Fruit fly (Drosophila melanogaster) whole organism, larva: ENCODE measurements around the gene CG8066.

Experiments
- noc ChIP-seq: fragments of 200-800 bp; sonication (Bioruptor generic); optimal IDR thresholded peaks from 3 replicates; lab custom pipeline; 2019; ENCODE audit warnings: missing biosample characterization, mild to moderate bottlenecking, missing genetic modification characterization, moderate library complexity

CG8066 gene

DNA sequence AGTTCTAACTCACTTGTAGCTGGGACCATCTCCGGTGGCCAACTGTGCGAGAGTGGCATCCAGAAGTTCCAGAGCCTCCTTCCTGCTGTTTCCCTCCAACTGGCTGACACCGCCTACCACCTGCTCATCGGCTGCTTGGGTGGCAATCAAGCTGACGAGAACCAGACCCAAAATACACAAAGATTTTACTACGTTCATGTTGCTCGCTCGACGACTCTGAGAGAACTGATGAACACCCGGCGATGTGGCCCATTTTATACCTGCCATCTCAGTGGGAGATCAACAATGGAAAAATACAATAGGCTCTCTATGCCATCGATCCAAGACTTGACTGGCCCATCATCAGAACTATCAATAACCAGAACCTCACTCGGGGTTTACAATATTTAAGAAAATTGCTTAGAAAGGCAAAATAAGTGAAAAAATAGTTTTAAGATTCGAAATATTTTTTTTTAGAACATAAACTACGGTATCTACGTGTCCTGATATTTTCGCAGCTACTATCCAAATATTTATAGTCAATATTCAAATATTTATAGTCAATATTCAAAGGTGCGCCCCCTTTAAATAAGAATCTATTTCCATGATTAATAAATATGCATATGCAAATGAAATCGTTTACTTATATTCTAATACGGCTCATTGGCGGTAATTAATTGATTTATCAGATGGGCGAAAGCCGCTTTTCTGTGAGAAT, 912 bp upstream of the CG8066 start, which contains the start of gene Cys:
Cys (minus strand) TSS at position 234 of the 697 bp plus-strand sequence.
- TF ChIP-seq noc (tag; lab: Kevin White, UChicago): peak; percentile 36

DNA sequence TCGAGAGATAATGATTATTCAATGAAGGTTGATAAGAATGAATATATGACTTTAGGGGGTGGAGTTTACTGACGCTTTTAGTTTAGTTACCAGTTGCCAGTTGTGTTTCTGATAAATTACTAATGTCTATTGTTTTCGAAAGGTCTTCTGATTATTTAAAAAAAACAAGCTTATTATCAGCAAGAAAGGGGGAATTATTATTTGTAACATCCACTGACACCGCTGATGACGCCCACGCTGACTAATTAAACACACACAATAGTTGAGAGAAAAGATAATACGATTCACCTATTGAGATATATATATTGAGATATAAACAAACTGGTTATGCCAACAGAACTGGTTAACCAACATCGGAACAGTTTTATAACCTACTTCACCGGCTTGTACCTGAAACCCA, 851 bp downstream of the CG8066 start:
- TF ChIP-seq noc (tag; lab: Kevin White, UChicago): no peak

DNA sequence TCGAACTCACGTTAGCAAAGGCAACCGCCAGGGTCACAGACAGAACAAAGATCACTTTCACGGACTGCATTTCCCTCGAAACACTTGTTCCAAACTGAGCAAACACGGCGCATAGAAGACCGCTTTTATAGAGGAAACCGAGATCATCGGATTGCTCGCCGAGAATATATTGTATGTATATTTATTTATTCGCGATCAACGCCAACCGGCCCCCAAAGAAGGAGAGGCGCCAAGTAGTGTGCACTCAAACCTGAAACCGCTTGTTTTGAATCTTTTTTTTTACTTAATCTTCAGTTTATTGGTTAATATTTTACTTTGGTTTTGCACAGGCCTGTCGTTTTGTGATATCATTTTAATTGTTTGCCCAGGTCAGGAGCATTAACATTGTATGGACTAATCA, 1.3 kb downstream of the CG8066 start, which contains the start of gene CG31313:
CG31313 (minus strand) TSS at position 101 of the 400 bp plus-strand sequence.
- TF ChIP-seq noc (tag; lab: Kevin White, UChicago): no peak

DNA sequence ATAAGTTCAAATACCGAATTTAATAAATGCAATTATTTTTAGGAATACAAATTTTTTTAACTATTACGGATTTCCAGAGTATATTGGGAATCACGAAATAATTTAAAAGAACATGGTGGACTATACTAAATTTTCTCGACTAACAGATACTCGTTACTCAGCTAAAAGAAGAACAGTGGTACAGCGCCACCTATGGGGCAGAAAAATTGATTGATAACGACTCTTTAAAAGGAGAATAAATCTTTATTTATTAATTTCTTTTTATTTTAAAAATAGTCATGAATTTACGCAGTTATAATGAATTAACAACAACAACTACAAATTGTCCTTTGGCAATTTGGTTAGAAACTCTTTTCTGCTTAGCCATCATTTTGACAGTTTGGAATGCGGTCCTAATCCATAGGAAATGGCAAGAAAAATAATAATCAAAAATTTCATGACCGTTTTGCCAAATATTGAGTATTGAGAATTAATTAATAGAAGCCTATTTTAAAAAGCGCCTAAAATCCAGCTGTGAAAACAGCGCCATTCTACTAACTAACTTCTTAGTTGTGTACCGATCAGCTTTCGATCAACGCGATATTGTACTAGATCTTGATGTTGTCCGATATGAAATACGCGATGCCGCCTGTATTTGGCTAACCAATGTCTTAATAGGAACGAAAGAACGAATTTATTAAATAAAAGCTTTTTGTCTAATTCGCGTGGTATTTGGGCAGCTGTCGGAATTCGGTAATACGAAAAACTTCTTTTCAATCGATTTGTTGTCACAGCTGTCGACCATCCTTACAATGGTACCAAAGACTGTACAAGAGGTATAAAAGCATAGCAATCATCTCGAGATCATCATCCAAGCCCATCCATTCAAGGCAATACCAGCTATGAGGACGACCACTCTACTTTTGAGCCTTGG, 3.3 kb downstream of the CG8066 start, which contains the start of gene CG14852:
CG14852 (plus strand) TSS at position 863 of the 913 bp plus-strand sequence.
- no peak for TF ChIP-seq noc (tag; lab: Kevin White, UChicago)

DNA sequence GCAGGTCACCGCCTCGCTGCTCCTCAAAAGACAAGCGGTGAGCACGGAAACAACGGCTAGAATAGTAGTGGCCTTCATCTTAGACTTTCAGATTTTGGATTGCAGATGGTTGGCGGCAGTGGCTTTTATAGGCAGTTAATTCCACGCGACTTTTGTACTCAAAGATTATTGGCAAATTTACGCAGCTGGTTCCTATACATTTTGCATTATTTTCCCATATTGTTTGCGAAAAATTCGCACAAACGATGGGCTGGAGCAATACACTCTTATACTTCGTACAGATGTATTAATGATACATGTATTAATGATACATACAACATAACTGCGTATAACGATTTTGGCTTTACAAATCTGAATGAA, 4.0 kb downstream of the CG8066 start, which contains the start of gene CG8087:
CG8087 (minus strand) TSS at position 101 of the 360 bp plus-strand sequence.
- no peak for TF ChIP-seq noc (tag; lab: Kevin White, UChicago)

DNA sequence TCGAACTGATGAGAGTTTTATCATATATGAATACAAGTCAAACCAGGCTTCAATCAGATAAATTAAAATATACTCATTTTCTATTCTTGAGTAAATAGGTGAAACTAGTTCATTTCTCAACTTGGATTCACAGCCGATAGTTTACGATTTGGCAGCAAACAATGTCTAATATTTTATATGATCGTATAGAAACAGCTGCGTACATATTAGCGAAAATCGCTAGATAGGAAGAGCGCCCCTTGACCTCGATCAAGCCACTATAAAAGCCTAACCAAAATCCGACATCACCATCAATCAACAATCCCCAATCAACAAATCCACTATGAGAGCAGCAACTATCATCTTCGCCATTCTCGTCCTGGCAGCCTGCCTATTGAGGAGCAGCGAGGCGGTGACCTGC, 6.6 kb downstream of the CG8066 start, which contains the start of gene CG14851:
CG14851 (plus strand) TSS at position 301 of the 400 bp plus-strand sequence.
- no peak for TF ChIP-seq noc (tag; lab: Kevin White, UChicago)

DNA sequence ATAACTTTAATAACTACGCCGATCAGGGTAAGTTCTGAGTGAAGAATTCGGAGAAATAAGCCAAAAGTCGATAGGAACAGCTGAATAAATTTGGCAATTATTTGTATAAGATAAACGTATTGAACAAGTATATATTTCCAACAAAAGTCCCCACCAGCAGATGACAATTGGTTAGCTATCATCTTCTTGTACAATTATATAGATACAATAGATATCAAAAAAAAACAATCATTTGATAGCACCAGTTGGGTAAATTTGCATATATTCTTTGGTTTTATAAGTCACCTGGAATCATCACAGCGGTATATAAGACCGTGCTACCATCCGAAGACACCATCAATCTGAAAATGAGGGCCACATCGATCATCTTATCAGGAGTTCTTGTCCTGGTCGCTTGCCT, 8.0 kb downstream of the CG8066 start, which contains the start of gene Jig:
Jig (plus strand) TSS at position 301 of the 400 bp plus-strand sequence.
- TF ChIP-seq noc (tag; lab: Kevin White, UChicago): no peak

DNA sequence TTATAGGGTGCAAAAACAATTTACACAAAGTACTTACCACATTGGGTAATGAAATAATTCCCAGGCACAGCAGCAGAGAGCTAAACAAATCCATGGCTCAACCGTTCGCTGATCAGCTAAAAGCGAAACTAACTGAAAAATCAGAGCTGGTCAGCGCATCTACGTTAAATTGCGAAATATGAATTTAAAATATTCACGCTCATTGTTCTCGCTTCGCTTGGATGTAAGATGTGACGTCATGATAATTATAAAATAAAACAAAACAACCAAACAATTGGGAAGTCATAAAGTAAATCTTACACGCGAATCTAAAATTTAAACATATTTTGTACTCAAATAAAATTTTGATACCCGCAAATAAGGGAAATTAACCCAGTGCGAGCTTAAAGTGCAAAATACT, 8.7 kb downstream of the CG8066 start, which contains the start of gene CG14854:
CG14854 (minus strand) TSS at position 101 of the 400 bp plus-strand sequence.
- TF ChIP-seq noc (tag; lab: Kevin White, UChicago): no peak

DNA sequence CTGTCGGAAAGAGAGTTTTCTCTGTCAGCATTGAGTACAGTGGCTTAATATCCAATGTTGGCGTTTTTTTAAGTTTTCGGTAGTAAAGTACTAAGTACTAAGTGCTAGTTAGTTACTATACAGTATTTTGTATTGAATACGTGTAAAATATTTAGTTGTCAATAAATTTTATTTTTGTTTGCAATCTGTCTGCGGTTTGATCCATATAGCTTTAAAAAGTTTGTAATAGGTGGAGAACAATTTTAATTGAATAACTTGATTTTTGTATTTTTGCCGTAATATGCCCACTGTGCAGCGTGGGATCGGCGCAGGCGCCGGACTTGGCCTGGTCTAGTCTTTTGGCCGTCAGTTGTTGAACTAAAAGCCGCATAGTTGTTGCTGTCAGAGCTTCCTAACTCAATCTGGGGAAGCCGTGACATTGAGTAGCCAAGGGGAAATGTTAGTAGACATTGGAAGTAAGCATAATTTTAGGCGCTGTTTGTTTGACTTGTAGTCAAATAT, 10.2 kb downstream of the CG8066 start:
- peak; percentile 86 for TF ChIP-seq noc (tag; lab: Kevin White, UChicago)

DNA sequence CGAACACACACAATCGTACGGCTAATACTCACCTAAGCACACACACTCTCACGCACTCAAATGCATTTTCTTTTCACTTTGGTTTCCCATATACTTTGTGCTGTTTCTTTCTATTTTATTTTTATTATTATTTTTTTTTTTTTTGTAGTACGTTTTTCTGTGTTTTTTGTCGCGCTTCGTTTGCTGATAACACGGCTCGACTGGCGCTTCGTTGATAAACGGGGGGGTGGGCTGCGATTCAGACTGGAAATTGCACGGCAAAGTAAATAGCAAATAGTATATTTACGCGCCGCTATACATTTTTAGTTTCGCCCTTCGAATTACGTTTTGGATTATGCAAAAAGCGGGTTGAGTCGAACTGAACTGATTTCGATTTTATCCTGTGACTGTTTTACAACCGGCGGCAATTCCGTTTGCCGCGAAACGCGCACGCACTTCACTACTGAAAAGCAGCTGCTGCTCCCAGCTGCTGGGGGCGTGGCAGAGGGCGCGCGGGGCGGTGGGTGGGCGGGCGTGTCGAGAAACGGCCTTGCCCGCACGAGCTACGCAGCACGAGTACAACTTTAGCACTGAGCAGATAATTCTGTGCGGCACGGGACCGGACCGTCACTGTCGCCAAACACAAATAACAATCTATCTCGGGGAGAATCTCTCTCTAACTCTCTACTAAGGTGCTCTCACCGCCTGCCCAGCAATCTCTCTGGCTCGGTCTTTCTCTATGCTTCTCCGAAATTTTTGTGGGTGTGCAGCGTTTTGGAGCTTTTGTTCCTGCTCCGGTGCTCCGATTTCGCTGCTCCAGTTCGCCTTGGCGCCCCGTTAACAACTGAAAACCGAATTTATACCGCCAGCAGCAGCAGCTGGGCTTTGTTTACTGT, 10.9 kb downstream of the CG8066 start, which contains the start of gene Pde6:
Pde6 (minus strand) TSS at position 825 of the 875 bp plus-strand sequence.
- no peak for TF ChIP-seq noc (tag; lab: Kevin White, UChicago)

DNA sequence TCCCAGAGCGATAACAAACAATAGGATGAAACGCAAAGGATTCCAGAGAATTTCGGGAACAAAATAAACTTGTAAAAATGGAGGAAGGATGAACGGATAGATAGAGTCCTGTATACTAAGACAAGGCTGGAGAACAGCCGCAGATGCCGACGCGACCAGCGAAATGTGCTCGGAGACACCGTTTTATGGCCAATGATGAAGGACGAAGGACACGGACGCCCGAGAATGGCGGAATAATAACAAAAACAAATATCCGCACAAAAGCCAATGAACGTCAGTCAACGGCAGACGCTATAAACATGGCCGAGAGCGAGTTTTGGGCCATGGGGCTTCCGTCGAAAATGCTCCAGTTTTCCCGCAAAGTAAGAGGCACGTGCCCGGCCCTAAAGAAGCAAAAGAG, 13.6 kb downstream of the CG8066 start:
- TF ChIP-seq noc (tag; lab: Kevin White, UChicago): no peak

DNA sequence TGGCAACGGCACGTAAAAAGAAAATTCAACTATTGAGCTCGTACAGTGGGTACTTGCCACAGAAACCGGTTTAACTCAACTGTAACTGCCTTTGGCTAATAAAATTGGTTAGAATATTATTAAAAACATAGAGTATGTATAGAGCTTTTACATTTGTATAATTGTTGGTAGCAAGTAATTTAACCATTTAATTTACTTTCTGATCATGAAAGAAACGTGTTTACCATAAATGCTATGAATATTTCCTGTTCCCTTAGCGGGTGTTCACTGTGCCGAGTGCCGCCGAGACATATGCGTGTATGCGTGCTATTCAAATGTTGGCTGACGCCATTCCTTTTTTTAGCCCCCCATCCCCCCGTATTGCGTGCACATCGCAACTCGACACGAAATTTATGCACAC, 19.9 kb downstream of the CG8066 start:
- no peak for TF ChIP-seq noc (tag; lab: Kevin White, UChicago)

DNA sequence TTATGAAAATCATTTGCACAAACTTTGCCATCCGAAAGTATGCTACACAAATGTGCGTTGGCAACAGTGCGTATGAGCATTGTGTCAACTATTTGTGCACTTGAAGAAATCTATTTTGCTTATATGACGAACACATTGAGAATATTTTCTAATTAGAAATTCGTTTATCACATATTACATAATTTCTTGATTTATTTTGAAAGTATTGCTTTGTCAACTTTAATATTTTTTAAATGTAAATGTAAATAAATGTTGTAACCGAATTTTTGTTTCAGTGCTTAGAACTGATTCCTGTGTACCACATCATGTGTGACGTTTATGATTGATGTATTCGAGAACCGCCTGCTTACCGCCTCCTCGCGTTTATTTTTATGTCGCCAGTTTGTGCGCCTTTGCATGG, 26.6 kb downstream of the CG8066 start:
- no peak for TF ChIP-seq noc (tag; lab: Kevin White, UChicago)

DNA sequence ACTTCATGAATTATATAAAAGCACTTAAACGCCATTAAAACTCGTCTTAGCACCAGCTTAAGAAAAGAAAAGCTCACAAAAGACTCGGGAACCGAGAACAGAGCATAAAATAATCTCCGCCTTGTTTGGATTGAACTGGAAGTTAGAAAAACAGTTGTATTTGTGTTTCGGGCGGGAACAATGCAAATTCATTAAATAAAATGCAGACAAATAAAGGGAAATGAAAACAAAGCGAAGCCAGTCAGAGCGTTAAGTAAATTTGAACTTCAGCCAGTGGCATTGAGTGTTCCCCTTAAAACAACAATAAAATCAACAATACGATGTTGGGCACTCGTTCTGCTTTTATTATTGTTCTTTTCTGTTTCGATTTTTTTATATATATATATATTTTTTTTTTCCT, 42.0 kb downstream of the CG8066 start:
- TF ChIP-seq noc (tag; lab: Kevin White, UChicago): no peak

DNA sequence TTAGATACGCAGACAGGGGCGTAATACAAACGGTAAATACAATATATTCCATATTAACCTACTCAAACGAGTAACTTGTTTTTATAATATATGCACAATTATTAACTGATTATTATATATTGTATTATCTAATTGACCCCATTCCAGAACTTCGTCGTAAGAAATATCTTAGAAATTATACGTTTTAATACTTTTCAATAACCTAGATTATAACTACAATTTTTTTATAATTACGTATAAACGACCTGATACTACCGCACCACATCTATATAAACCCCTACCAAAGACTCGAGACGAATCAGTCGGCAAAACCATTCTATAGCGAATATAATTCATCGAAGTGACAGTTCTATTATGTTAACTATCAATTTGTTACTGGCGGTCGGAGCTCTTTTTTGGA, 47.9 kb downstream of the CG8066 start, which contains the start of gene Cyp313a1:
Cyp313a1 (plus strand) TSS at position 301 of the 400 bp plus-strand sequence.
- no peak for TF ChIP-seq noc (tag; lab: Kevin White, UChicago)
